Worm (Caenorhabditis elegans): ENCODE data around the gene sdha-1.
"Not testable (repeated sequence)": the region's sequence is repeated elsewhere in the genome, so short reads cannot be mapped to it uniquely, and the experiment has no call there.

Gene sdha-1

DNA sequence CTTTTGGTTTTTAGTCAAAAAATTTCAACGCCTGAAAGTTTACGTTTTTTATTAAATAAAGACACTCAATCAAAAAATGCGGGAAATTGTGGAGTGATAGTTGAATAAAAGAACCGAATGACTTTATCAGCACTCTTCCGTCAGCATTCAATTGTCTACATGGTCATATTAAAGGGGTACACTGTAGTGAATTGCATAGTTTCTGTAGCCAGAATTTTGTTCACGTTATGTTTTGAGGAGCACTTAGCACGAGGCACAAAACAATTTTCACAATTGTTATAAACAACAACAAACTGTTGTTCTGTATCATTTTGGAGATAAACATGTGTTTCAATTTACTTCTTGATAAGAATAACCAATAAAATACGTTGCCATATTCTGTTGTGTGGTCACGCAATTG is 3.2 kb upstream of the sdha-1 start, which contains the start of gene D2021.4:
TSS of gene D2021.4 (minus strand) at position 48 of the 400 bp plus-strand sequence.
- peak; percentile 48 for TF ChIP-seq elt-2 (tag; optimal IDR thresholded peaks at IDR 0.05)
- TF ChIP-seq lin-13 (GFP tag; optimal IDR thresholded peaks at IDR 0.05): no peak
- TF ChIP-seq efl-1 (optimal IDR thresholded peaks at IDR 0.05): no peak
- peak in 1 of 2 experiments; percentile 62 for TF ChIP-seq efl-1 (GFP tag; optimal IDR thresholded peaks at IDR 0.05 in 1 of 2)

DNA sequence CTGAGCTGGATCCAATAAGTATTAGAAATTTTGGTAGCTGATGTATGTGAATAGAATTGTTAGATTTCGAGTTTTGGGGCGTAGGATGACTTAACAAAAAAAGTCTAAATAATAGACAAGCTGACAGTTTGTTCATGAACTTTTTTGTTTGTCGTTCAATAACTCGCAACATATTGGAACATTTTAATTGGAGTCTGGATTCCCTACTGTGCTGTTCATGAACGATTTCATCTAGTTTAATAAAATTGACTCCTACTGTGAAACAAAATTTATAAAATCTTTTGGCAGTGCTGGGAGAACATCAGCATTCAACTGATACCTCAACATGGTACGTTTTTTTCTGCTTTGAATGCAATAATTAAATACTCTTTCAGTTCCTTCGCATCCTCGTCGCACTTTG is 4.3 kb downstream of the sdha-1 start, which contains the start of gene nspc-7:
TSS of gene nspc-7 (plus strand) at position 301 of the 400 bp plus-strand sequence.
- not testable (repeated sequence) for TF ChIP-seq fkh-8, mep-1, C16A3.4 (tag; optimal IDR thresholded peaks at IDR 0.05)

DNA sequence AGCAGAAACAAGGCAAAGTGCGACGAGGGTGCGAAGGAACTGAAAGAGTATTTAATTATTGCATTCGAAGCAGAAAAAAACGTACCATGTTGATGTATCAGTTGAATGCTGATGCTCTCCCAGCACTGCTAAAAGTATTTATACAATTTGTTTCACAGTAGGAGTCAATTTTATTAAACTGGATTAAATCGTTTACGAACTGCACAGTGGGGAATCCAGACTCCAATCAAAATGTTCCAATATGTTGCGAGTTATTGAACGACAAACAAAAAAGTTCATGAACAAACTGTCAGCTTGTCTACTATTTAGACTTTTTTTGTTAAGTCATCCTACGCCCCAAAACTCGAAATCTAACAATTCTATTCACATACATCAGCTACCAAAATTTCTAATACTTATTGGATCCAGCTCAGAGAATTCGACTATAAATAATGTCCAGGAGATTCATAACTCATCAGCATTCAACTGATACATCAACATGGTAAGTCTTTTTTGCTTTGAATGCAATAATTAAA is 7.5 kb downstream of the sdha-1 start, which contains the start of the genes nspc-4 and nspc-5:
TSS of gene nspc-4 (minus strand) at position 101 of the 515 bp plus-strand sequence.
TSS of gene nspc-5 (plus strand) at position 465 of the 515 bp plus-strand sequence.
- not testable (repeated sequence) for TF ChIP-seq blmp-1 (tag; optimal IDR thresholded peaks at IDR 0.05); grh-1 (GFP tag; IDR thresholded peaks at IDR 0.05); tbx-2 (tag; optimal IDR thresholded peaks at IDR 0.05)

DNA sequence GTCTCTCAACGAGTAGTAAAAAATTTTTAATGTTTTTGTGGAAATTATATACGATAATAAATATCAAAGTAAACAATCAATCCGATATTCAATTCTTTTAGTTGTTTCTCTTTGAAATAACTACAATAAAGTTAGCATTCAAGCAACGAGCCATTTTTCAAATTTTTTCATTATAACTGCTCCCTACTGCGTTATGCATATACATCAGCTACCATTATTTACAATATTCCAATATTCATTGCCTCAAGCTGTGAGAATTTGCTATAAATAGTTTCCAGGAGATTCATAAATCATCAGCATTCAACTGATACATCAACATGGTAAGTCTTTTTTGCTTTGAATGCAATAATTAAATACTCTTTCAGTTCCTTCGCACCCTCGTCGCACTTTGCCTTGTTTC is 9.0 kb downstream of the sdha-1 start, which contains the start of gene nspc-3:
TSS of gene nspc-3 (plus strand) at position 301 of the 400 bp plus-strand sequence.
- TF ChIP-seq aha-1 (tag; optimal IDR thresholded peaks at IDR 0.05) (no peak), mef-2 (tag; optimal IDR thresholded peaks at IDR 0.05) (no peak), ztf-11 (tag; optimal IDR thresholded peaks at IDR 0.05) (no peak), lir-3 (tag; optimal IDR thresholded peaks at IDR 0.05; ENCODE audit: poor library complexity) (no peak), nhr-11 (tag; optimal IDR thresholded peaks at IDR 0.05) (no peak), ets-5 (GFP tag; IDR thresholded peaks at IDR 0.05) (no peak), fkh-4 (tag; optimal IDR thresholded peaks at IDR 0.05; ENCODE audit: borderline replicate concordance) (no peak), unc-30 (tag; optimal IDR thresholded peaks at IDR 0.05) (no peak), tbx-2 (tag; optimal IDR thresholded peaks at IDR 0.05) (no peak), skn-1 (tag; optimal IDR thresholded peaks at IDR 0.05) (no peak), unc-98 (GFP tag; IDR thresholded peaks at IDR 0.05) (no peak), lin-13 (GFP tag; optimal IDR thresholded peaks at IDR 0.05) (no peak), dpl-1 (GFP tag; optimal IDR thresholded peaks at IDR 0.05) (no peak), mab-9 (GFP tag; IDR thresholded peaks at IDR 0.05) (no peak), sup-37 (GFP tag; optimal IDR thresholded peaks at IDR 0.05) (no peak), nhr-237 (tag; optimal IDR thresholded peaks at IDR 0.05) (no peak), Y116A8C.19 (tag; optimal IDR thresholded peaks at IDR 0.05; ENCODE audit: borderline replicate concordance) (no peak), alr-1 (tag; optimal IDR thresholded peaks at IDR 0.05; ENCODE audit: borderline replicate concordance) (no peak), nhr-28 (tag; optimal IDR thresholded peaks at IDR 0.05) (no peak), ama-1 (optimal IDR thresholded peaks at IDR 0.05) (no peak)

DNA sequence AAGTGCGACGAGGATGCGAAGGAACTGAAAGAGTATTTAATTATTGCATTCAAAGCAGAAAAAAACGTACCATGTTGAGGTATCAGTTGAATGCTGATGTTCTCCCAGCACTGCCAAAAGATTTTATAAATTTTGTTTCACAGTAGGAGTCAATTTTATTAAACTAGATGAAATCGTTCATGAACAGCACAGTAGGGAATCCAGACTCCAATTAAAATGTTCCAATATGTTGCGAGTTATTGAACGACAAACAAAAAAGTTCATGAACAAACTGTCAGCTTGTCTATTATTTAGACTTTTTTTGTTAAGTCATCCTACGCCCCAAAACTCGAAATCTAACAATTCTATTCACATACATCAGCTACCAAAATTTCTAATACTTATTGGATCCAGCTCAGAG is 10.8 kb downstream of the sdha-1 start, which contains the start of gene nspc-1:
TSS of gene nspc-1 (minus strand) at position 101 of the 400 bp plus-strand sequence.
- not testable (repeated sequence) for TF ChIP-seq nhr-84 (tag; optimal IDR thresholded peaks at IDR 0.05); fkh-8 (tag; optimal IDR thresholded peaks at IDR 0.05); ceh-88 (GFP tag; IDR thresholded peaks at IDR 0.05)

DNA sequence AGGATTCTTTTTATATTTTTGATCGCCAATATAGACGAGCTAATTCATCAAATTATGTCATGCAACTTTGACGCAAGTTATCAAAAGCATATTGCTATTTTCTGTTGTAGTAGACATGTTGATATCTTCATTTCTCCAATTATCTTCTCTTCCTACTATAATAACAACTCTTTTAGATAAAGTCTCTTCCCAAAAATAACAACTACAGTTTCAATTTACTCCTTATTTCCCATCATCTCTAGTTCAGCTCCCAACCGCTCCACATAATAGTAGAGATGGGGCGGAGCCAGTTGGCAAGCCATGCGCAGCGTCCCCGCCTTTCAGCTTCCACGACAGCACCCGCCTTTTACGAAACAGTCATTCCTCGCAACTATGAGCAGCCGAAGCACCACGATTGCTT is 17.9 kb downstream of the sdha-1 start, which contains the start of gene flp-5:
TSS of gene flp-5 (plus strand) at position 301 of the 400 bp plus-strand sequence.
- TF ChIP-seq fos-1 (tag; optimal IDR thresholded peaks at IDR 0.05) (no peak), lin-13 (GFP tag; optimal IDR thresholded peaks at IDR 0.05) (no peak), ceh-8 (GFP tag; optimal IDR thresholded peaks at IDR 0.05) (no peak), ceh-90 (tag; optimal IDR thresholded peaks at IDR 0.05) (no peak), F16B12.6 (tag; optimal IDR thresholded peaks at IDR 0.05) (no peak), ces-1 (GFP tag; optimal IDR thresholded peaks at IDR 0.05) (no peak), unc-130 (tag; optimal IDR thresholded peaks at IDR 0.05) (no peak), C34B4.2 (tag; optimal IDR thresholded peaks at IDR 0.05) (no peak), sptf-1 (tag; optimal IDR thresholded peaks at IDR 0.05) (no peak), nhr-12 (tag; optimal IDR thresholded peaks at IDR 0.05) (no peak), nhr-76 (tag; optimal IDR thresholded peaks at IDR 0.05) (no peak), efl-3 (GFP tag; optimal IDR thresholded peaks at IDR 0.05) (no peak), sup-37 (GFP tag; optimal IDR thresholded peaks at IDR 0.05) (no peak), tlp-1 (tag; optimal IDR thresholded peaks at IDR 0.05) (no peak), Y116A8C.19 (tag; optimal IDR thresholded peaks at IDR 0.05; ENCODE audit: borderline replicate concordance) (no peak), ztf-11 (tag; optimal IDR thresholded peaks at IDR 0.05) (no peak)
